Worm (Caenorhabditis elegans) whole organism, L2 larva: ENCODE measurements around the gene T10F2.5.

ENCODE experiments used
- C34F6.9 ChIP-seq: fragments of 150-350 bp; optimal IDR thresholded peaks from 2 replicates; lab custom pipeline; 2014; ENCODE audit warnings: missing biosample characterization, missing genetic modification characterization
- F13H6.1 ChIP-seq: sonication (generic microtip); optimal IDR thresholded peaks from 2 replicates; lab custom pipeline; 2016; ENCODE audit warnings: missing genetic modification characterization, missing compliant biosample characterization
- R02D3.7 ChIP-seq: fragments of 150-350 bp; optimal IDR thresholded peaks from 2 replicates; lab custom pipeline; 2014; ENCODE audit warnings: missing biosample characterization, missing genetic modification characterization
- ZK546.5 ChIP-seq: sonication (generic microtip); optimal IDR thresholded peaks from 2 replicates; lab custom pipeline; 2017; ENCODE audit warnings: missing biosample characterization, missing genetic modification characterization
- aly-2 ChIP-seq: fragments of 150-350 bp; optimal IDR thresholded peaks from 2 replicates; lab custom pipeline; 2014; ENCODE audit warnings: missing biosample characterization, missing genetic modification characterization
- ama-1 ChIP-seq: fragments of 150-350 bp; optimal IDR thresholded peaks from 2 replicates; lab custom pipeline; 2018; ENCODE audit warnings: inconsistent platforms
- blmp-1 ChIP-seq: sonication (generic microtip); optimal IDR thresholded peaks from 2 replicates; lab custom pipeline; 2017; ENCODE audit warnings: missing genetic modification characterization, mild to moderate bottlenecking, missing compliant biosample characterization, antibody characterized with exemption, moderate library complexity; ENCODE audit not compliant: insufficient read depth
- ceh-16 ChIP-seq: fragments of 150-350 bp; optimal IDR thresholded peaks from 2 replicates; lab custom pipeline; 2014; ENCODE audit warnings: missing biosample characterization, missing genetic modification characterization
- crh-2 ChIP-seq: sonication (generic microtip); optimal IDR thresholded peaks from 2 replicates; lab custom pipeline; 2017; ENCODE audit warnings: missing biosample characterization, missing genetic modification characterization
- dmd-4 ChIP-seq: sonication (generic microtip); optimal IDR thresholded peaks from 2 replicates; lab custom pipeline; 2017; ENCODE audit warnings: missing biosample characterization, missing genetic modification characterization
- egl-27 ChIP-seq: sonication (generic microtip); optimal IDR thresholded peaks from 3 replicates; lab custom pipeline; 2017; ENCODE audit warnings: missing biosample characterization, missing genetic modification reagents, missing genetic modification characterization
- elt-1 ChIP-seq: fragments of 150-350 bp; optimal IDR thresholded peaks from 2 replicates; lab custom pipeline; 2014; ENCODE audit warnings: missing biosample characterization, missing genetic modification characterization
- elt-3 ChIP-seq: sonication (generic microtip); optimal IDR thresholded peaks from 2 replicates; lab custom pipeline; 2017; ENCODE audit warnings: missing biosample characterization, missing genetic modification characterization
- fos-1 ChIP-seq: fragments of 150-350 bp; optimal IDR thresholded peaks from 2 replicates; lab custom pipeline; 2014; ENCODE audit warnings: missing biosample characterization, missing genetic modification characterization
- gmeb-1 ChIP-seq: fragments of 150-350 bp; optimal IDR thresholded peaks from 2 replicates; lab custom pipeline; 2014; ENCODE audit warnings: missing biosample characterization, missing genetic modification characterization
- lin-11 ChIP-seq: fragments of 150-350 bp; sonication (generic microtip); optimal IDR thresholded peaks from 2 replicates; lab custom pipeline; 2014; ENCODE audit warnings: missing biosample characterization, missing genetic modification characterization, inconsistent platforms, mixed read lengths
- lin-13 ChIP-seq: fragments of 150-350 bp; optimal IDR thresholded peaks from 2 replicates; lab custom pipeline; 2014; ENCODE audit warnings: missing biosample characterization, missing genetic modification reagents, missing genetic modification characterization
- lin-39 ChIP-seq: fragments of 150-350 bp; optimal IDR thresholded peaks from 2 replicates; lab custom pipeline; 2014; ENCODE audit warnings: missing biosample characterization, missing genetic modification reagents, missing genetic modification characterization
- lsy-2 ChIP-seq, 2 experiments: fragments of 150-350 bp in 1 of 2; sonication (generic microtip) in 1 of 2; optimal IDR thresholded peaks; 2 replicates each; lab custom pipeline; 2014 to 2017; ENCODE audit warnings: missing biosample characterization in 2 of 2, missing genetic modification characterization in 2 of 2
- mab-5 ChIP-seq: fragments of 150-350 bp; optimal IDR thresholded peaks from 2 replicates; lab custom pipeline; 2014; ENCODE audit warnings: missing biosample characterization, missing genetic modification characterization
- mbf-1 ChIP-seq: sonication (generic microtip); optimal IDR thresholded peaks from 2 replicates; lab custom pipeline; 2017; ENCODE audit warnings: missing biosample characterization, missing genetic modification characterization
- nhr-11 ChIP-seq: fragments of 150-350 bp; optimal IDR thresholded peaks from 2 replicates; lab custom pipeline; 2014; ENCODE audit warnings: missing biosample characterization, missing genetic modification characterization
- nhr-12 ChIP-seq: fragments of 150-350 bp; optimal IDR thresholded peaks from 2 replicates; lab custom pipeline; 2014; ENCODE audit warnings: missing biosample characterization, missing genetic modification characterization
- nhr-129 ChIP-seq: fragments of 150-350 bp; optimal IDR thresholded peaks from 2 replicates; lab custom pipeline; 2014; ENCODE audit warnings: missing biosample characterization, missing genetic modification characterization
- nhr-21 ChIP-seq: fragments of 150-350 bp; optimal IDR thresholded peaks from 2 replicates; lab custom pipeline; 2014; ENCODE audit warnings: missing biosample characterization, missing genetic modification characterization
- nhr-23 ChIP-seq: fragments of 150-350 bp; optimal IDR thresholded peaks from 2 replicates; lab custom pipeline; 2014; ENCODE audit warnings: missing biosample characterization, missing genetic modification reagents, missing genetic modification characterization
- nhr-237 ChIP-seq: fragments of 150-350 bp; optimal IDR thresholded peaks from 2 replicates; lab custom pipeline; 2014; ENCODE audit warnings: missing biosample characterization, missing genetic modification characterization
- nhr-25 ChIP-seq: fragments of 150-350 bp; sonication (generic microtip); optimal IDR thresholded peaks from 3 replicates; lab custom pipeline; 2014; ENCODE audit warnings: missing biosample characterization, missing genetic modification characterization
- nhr-6 ChIP-seq: fragments of 150-350 bp; optimal IDR thresholded peaks from 2 replicates; lab custom pipeline; 2014; ENCODE audit warnings: missing biosample characterization, missing genetic modification characterization
- nhr-77 ChIP-seq: fragments of 150-350 bp; optimal IDR thresholded peaks from 2 replicates; lab custom pipeline; 2014; ENCODE audit warnings: missing biosample characterization, missing genetic modification characterization
- peb-1 ChIP-seq: fragments of 150-350 bp; optimal IDR thresholded peaks from 2 replicates; lab custom pipeline; 2014; ENCODE audit warnings: missing biosample characterization, missing genetic modification characterization
- sem-4 ChIP-seq: fragments of 150-350 bp; optimal IDR thresholded peaks from 2 replicates; lab custom pipeline; 2014; ENCODE audit warnings: missing biosample characterization, missing genetic modification reagents, missing genetic modification characterization
- skn-1 ChIP-seq: sonication (generic microtip); optimal IDR thresholded peaks from 2 replicates; lab custom pipeline; 2017; ENCODE audit warnings: missing biosample characterization, missing genetic modification characterization
- sma-3 ChIP-seq: sonication (generic microtip); optimal IDR thresholded peaks from 2 replicates; lab custom pipeline; 2016; ENCODE audit warnings: missing genetic modification reagents, missing genetic modification characterization, missing compliant biosample characterization
- sma-9 ChIP-seq, 2 experiments: fragments of 150-350 bp in 1 of 2; sonication (generic microtip) in 1 of 2; optimal IDR thresholded peaks; 2 replicates each; lab custom pipeline; 2014 to 2016; ENCODE audit warnings: missing genetic modification characterization in 2 of 2, mild to moderate bottlenecking in 1 of 2, missing biosample characterization in 1 of 2, missing compliant biosample characterization in 1 of 2, missing genetic modification reagents in 1 of 2, moderate library complexity in 1 of 2
- snpc-4 ChIP-seq: fragments of 150-350 bp; optimal IDR thresholded peaks from 2 replicates; lab custom pipeline; 2014; ENCODE audit warnings: missing biosample characterization, missing genetic modification characterization
- unc-55 ChIP-seq: fragments of 150-350 bp; sonication (generic microtip); optimal IDR thresholded peaks from 3 replicates; lab custom pipeline; 2014; ENCODE audit warnings: missing biosample characterization, missing genetic modification reagents, missing genetic modification characterization
- zag-1 ChIP-seq: fragments of 150-350 bp; optimal IDR thresholded peaks from 2 replicates; lab custom pipeline; 2014; ENCODE audit warnings: missing biosample characterization, missing genetic modification characterization
- ztf-1 ChIP-seq: fragments of 200-800 bp; sonication (Bioruptor generic); conservative IDR thresholded peaks from 2 replicates; pipeline ENCODE4 v1.3.6; 2022; ENCODE audit warnings: missing genetic modification characterization, missing compliant biosample characterization
- ztf-11 ChIP-seq: sonication (generic microtip); optimal IDR thresholded peaks from 2 replicates; lab custom pipeline; 2017; ENCODE audit warnings: missing biosample characterization, missing genetic modification characterization
- ztf-4 ChIP-seq: fragments of 150-350 bp; optimal IDR thresholded peaks from 2 replicates; lab custom pipeline; 2014; ENCODE audit warnings: missing biosample characterization, missing genetic modification characterization

T10F2.5 gene

ce11 chrIII:5159505-5159904 lies at the start of gene T10F2.5:
Gene T10F2.5, minus strand, starts transcription at chrIII:5159605.
- TF ChIP-seq elt-1 (tag; lab: Kevin White, UChicago) (no peak), ama-1 (lab: Kevin White, UChicago) (no peak), crh-2 (tag; lab: Kevin White, UChicago) (no peak), mbf-1 (tag; lab: Kevin White, UChicago) (no peak), ztf-4 (no peak), mab-5 (tag; lab: Kevin White, UChicago) (no peak), nhr-129 (tag; lab: Kevin White, UChicago) (no peak), lsy-2 (tag; optimal IDR thresholded peaks at IDR 0.05; lab: Kevin White, UChicago) (no peak), nhr-237 (no peak), nhr-25 (tag; lab: Kevin White, UChicago) (no peak), ztf-1 (no peak), nhr-6 (tag; lab: Kevin White, UChicago) (no peak), C34F6.9 (tag; lab: Kevin White, UChicago) (no peak), ztf-11 (no peak), sem-4 (tag; lab: Kevin White, UChicago) (no peak), zag-1 (no peak), F13H6.1 (tag; lab: Kevin White, UChicago) (no peak)

DNA sequence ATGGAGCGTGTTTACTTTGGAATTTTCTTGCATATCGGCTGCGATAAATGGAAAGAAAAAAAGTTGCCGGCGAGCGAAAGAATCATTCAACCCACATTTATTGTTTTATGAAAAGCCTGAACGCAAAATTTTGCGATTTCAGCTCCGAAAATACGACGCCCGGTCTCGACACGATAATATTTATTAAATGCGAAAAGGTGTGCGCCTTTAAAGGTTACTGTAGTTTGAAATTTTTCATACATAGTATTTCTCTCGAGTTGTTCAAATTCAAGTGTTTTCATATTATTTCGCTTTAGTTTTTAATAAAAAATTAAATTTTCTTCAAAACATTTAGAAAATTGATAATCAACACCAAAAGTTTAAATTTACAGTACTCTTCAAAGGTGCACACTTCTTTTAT lies 49.6 kb upstream of the T10F2.5 start, which contains the start of gene syx-16:
Gene syx-16 (minus strand): TSS at position 118 of the 400 bp plus-strand sequence.
- TF ChIP-seq aly-2 (tag; lab: Kevin White, UChicago): no peak
- TF ChIP-seq lsy-2 (tag; optimal IDR thresholded peaks at IDR 0.05; lab: Kevin White, UChicago): peak in 1 of 2 experiments; percentile 8

DNA sequence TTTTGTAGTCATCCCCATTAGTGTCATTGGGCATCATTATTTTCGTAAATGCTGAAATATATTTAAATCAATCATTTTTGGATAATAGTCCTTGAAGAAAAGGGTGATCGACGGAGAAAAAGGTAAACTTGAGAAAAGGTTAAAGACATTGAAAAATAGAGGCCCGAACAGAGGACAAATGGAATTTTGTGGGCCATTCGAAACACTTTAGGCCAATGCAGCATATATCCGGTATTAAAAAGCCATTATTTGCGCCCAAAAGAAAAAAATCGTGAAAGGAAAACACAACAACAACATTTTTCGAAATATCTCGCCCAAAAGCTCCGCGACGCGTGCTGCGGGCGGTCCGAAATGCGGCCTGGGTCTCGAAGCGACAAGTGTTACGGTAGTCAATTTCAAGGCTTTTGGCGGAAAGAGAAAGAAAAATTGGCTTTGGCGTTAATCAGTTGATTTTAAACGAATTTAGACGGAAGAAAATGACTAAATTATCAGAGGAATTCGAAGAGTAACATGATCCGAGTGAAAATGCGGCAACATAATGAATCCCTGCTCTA lies 47.5 kb upstream of the T10F2.5 start, which contains the start of gene morc-1:
Gene morc-1 (minus strand): TSS at position 51 of the 554 bp plus-strand sequence.
- no peak for TF ChIP-seq dmd-4 (tag; lab: Kevin White, UChicago)

ce11 chrIII:5203310-5203709 lies 43.9 kb upstream of the T10F2.5 start:
- TF ChIP-seq ceh-16 (tag; lab: Kevin White, UChicago) (no peak), C34F6.9 (tag; lab: Kevin White, UChicago) (no peak), nhr-11 (tag; lab: Kevin White, UChicago) (no peak), ZK546.5 (no peak), blmp-1 (no peak), mab-5 (tag; lab: Kevin White, UChicago) (no peak), zag-1 (no peak), snpc-4 (tag; lab: Kevin White, UChicago) (no peak), lin-13 (no peak), ztf-1 (no peak), F13H6.1 (tag; lab: Kevin White, UChicago) (no peak), ztf-11 (no peak), R02D3.7 (tag; lab: Kevin White, UChicago) (no peak), lin-39 (tag; lab: Kevin White, UChicago) (no peak), nhr-77 (tag; lab: Kevin White, UChicago) (no peak), aly-2 (tag; lab: Kevin White, UChicago) (no peak)

DNA sequence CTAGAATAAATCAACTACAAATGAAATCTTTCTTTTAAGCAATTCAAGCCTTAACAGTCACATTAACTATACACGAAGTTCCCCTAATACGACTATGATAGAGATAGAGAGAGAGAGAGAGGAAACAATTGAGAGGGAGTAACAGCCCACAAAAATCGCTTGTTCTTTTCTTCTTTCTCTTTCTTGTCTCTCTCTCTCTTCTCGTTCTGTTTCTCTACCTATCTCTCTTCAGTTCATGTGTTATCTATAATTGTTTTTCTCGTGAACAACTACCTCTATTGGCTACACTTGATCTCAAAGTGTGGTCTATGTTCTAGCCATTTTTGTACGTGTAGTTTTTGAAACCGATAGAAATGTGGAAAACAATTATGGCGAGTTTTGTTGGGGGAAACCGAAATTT lies 43.2 kb upstream of the T10F2.5 start:
- TF ChIP-seq blmp-1 (peak; percentile 70), R02D3.7 (tag; lab: Kevin White, UChicago) (no peak), nhr-25 (tag; lab: Kevin White, UChicago) (peak; percentile 92), aly-2 (tag; lab: Kevin White, UChicago) (no peak), nhr-237 (no peak), lsy-2 (tag; optimal IDR thresholded peaks at IDR 0.05; lab: Kevin White, UChicago) (peak; percentile 7 to 51), C34F6.9 (tag; lab: Kevin White, UChicago) (peak; percentile 74), zag-1 (no peak), ztf-4 (peak; percentile 51), dmd-4 (tag; lab: Kevin White, UChicago) (no peak), lin-11 (tag; lab: Kevin White, UChicago) (no peak), sma-3 (GFP tag; lab: Kevin White, UChicago) (peak; percentile 63), egl-27 (tag; lab: Kevin White, UChicago) (peak; percentile 51), elt-3 (tag; lab: Kevin White, UChicago) (no peak), ztf-1 (no peak), ceh-16 (tag; lab: Kevin White, UChicago) (no peak), nhr-23 (tag; lab: Kevin White, UChicago) (no peak), peb-1 (tag; lab: Kevin White, UChicago) (no peak), mbf-1 (tag; lab: Kevin White, UChicago) (no peak), nhr-129 (tag; lab: Kevin White, UChicago) (peak; percentile 80), ztf-11 (no peak), unc-55 (GFP tag; lab: Kevin White, UChicago) (peak; percentile 45), fos-1 (peak; percentile 85), F13H6.1 (tag; lab: Kevin White, UChicago) (peak; percentile 54), gmeb-1 (tag; lab: Kevin White, UChicago) (peak; percentile 54), nhr-12 (tag; lab: Kevin White, UChicago) (no peak), nhr-21 (peak; percentile 55), nhr-11 (tag; lab: Kevin White, UChicago) (no peak), nhr-6 (tag; lab: Kevin White, UChicago) (peak; percentile 71), lin-13 (peak; percentile 55), mab-5 (tag; lab: Kevin White, UChicago) (no peak), skn-1 (tag; lab: Kevin White, UChicago) (no peak), crh-2 (tag; lab: Kevin White, UChicago) (peak; percentile 86), sma-9 (GFP tag; optimal IDR thresholded peaks at IDR 0.05; lab: Kevin White, UChicago) (peak; percentile 80), sma-9 (tag; optimal IDR thresholded peaks at IDR 0.05; lab: Kevin White, UChicago) (no peak), sem-4 (tag; lab: Kevin White, UChicago) (no peak)
